Fruit fly (Drosophila melanogaster) whole organism, larva: ENCODE measurements around the gene CG6012.

Experiments used
- noc ChIP-seq: fragments of 200-800 bp; sonication (Bioruptor generic); optimal IDR thresholded peaks from 3 replicates; lab custom pipeline; 2019; ENCODE audit warnings: missing biosample characterization, mild to moderate bottlenecking, missing genetic modification characterization, moderate library complexity

The CG6012 gene

dm6 chr2L:16842505-16842904 lies 18.8 kb downstream of the CG6012 start:
- TF ChIP-seq noc (tag; lab: Kevin White, UChicago) = no peak

- TF ChIP-seq noc (tag; lab: Kevin White, UChicago) = no peak
Measured at dm6 chr2L:16839665-16840064, 21.6 kb downstream of the CG6012 start.

dm6 chr2L:16837672-16838071 lies 23.6 kb downstream of the CG6012 start, which contains the start of the genes SclA and SclB:
Gene SclA (plus strand): TSS chr2L:16837972.
Gene SclB (plus strand): TSS chr2L:16837972.
- no peak for TF ChIP-seq noc (tag; lab: Kevin White, UChicago)

dm6 chr2L:16837158-16837557 lies 24.1 kb downstream of the CG6012 start, which contains the start of gene Nepl9:
Gene Nepl9 (minus strand): TSS chr2L:16837258.
- no peak for TF ChIP-seq noc (tag; lab: Kevin White, UChicago)

- TF ChIP-seq noc (tag; lab: Kevin White, UChicago) = no peak
Measured at dm6 chr2L:16834402-16834801, 26.9 kb downstream of the CG6012 start, which contains the start of gene CG13282. Gene CG13282 (minus strand): TSS chr2L:16834502.

dm6 chr2L:16826872-16827506 lies 34.3 kb downstream of the CG6012 start, which contains the start of gene AspRS-m:
Gene AspRS-m (plus strand): TSS chr2L:16827078.
- no peak for TF ChIP-seq noc (tag; lab: Kevin White, UChicago)

- TF ChIP-seq noc (tag; lab: Kevin White, UChicago) = peak; percentile 31
Measured at dm6 chr2L:16824905-16825333, 36.4 kb downstream of the CG6012 start, which contains the start of gene Cse1. Gene Cse1 (minus strand): TSS chr2L:16825207.

dm6 chr2L:16820993-16821392 lies 40.3 kb downstream of the CG6012 start, which contains the start of gene CG13280:
Gene CG13280 (minus strand): TSS chr2L:16821093.
- TF ChIP-seq noc (tag; lab: Kevin White, UChicago) = no peak

- TF ChIP-seq noc (tag; lab: Kevin White, UChicago) = peak; percentile 93
Measured at dm6 chr2L:16819714-16820113, 41.6 kb downstream of the CG6012 start.

- no peak for TF ChIP-seq noc (tag; lab: Kevin White, UChicago)
Measured at dm6 chr2L:16818335-16818973, 42.8 kb downstream of the CG6012 start.

- TF ChIP-seq noc (tag; lab: Kevin White, UChicago) = peak; percentile 65
Measured at dm6 chr2L:16817421-16818101, 43.7 kb downstream of the CG6012 start.

- no peak for TF ChIP-seq noc (tag; lab: Kevin White, UChicago)
Measured at dm6 chr2L:16816750-16817087, 44.6 kb downstream of the CG6012 start.

- no peak for TF ChIP-seq noc (tag; lab: Kevin White, UChicago)
Measured at dm6 chr2L:16815989-16816749, 45.1 kb downstream of the CG6012 start, which contains the start of gene mdy. Gene mdy (plus strand): TSS chr2L:16816660.
